Worm (Caenorhabditis elegans) whole organism, mixed stage, embryonic: Measurements from ENCODE around the gene R10E11.5.

Source experiments
- nhr-28 ChIP-seq: fragments of 150-350 bp; optimal IDR thresholded peaks from 2 replicates; lab custom pipeline; 2014; ENCODE audit warnings: missing biosample characterization, missing genetic modification characterization
- pha-4 ChIP-seq: fragments of 150-350 bp; optimal IDR thresholded peaks from 2 replicates; lab custom pipeline; 2018; ENCODE audit warnings: missing biosample characterization, missing genetic modification reagents, missing genetic modification characterization
- unc-62 ChIP-seq: fragments of 150-350 bp; optimal IDR thresholded peaks from 2 replicates; lab custom pipeline; 2014; ENCODE audit warnings: missing biosample characterization, missing genetic modification reagents, missing genetic modification characterization

- TF ChIP-seq unc-62 (GFP tag; lab: Kevin White, UChicago) (peak; percentile 20), nhr-28 (tag; lab: Kevin White, UChicago) (no peak), pha-4 (no peak)
These were observed 44.0 kb downstream of the R10E11.5 start for ce11 chrIII:9745333-9745897.
